Worm (Caenorhabditis elegans): ENCODE measurements around the gene inf-1.

The inf-1 gene

DNA sequence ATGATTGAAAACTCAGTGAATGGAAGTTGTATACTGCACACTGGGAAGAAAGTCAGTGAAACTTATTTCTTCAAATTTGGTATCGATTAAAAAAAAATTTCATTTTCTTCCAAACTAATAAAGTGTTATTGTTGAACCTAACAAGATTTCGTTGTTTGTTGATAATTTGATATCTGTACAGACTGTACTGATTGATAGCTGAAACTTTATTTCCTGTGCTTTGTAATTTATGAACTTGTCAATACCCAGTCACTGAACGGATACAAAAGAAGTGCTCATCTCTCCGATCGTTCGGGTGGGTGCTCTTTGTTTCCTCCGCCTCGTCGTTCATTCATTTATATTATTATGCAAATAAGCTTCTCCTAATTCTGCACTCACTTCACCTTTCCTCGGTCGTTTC is 39.2 kb downstream of the inf-1 start, which contains the start of gene F31E3.12:
Gene F31E3.12, plus strand, starts transcription at position 301 of the 400 bp plus-strand sequence.
- TF ChIP-seq ztf-11 (tag; optimal IDR thresholded peaks at IDR 0.05) (no peak), nhr-76 (tag; optimal IDR thresholded peaks at IDR 0.05) (no peak), flh-1 (GFP tag; optimal IDR thresholded peaks at IDR 0.05) (no peak), mab-5 (tag; optimal IDR thresholded peaks at IDR 0.05) (no peak), sem-2 (GFP tag; optimal IDR thresholded peaks at IDR 0.05) (no peak), elt-3 (tag; optimal IDR thresholded peaks at IDR 0.05) (no peak), unc-120 (tag; optimal IDR thresholded peaks at IDR 0.05; ENCODE audit: poor library complexity, severe bottlenecking) (no peak), blmp-1 (tag; optimal IDR thresholded peaks at IDR 0.05) (no peak), ceh-43 (GFP tag; optimal IDR thresholded peaks at IDR 0.05) (no peak), nhr-237 (tag; optimal IDR thresholded peaks at IDR 0.05) (no peak), hlh-1 (tag; optimal IDR thresholded peaks at IDR 0.05) (no peak), ham-2 (GFP tag; optimal IDR thresholded peaks at IDR 0.05) (no peak), lsy-2 (tag; optimal IDR thresholded peaks at IDR 0.05) (no peak), elt-1 (tag; optimal IDR thresholded peaks at IDR 0.05; ENCODE audit: borderline replicate concordance, insufficient read depth) (no peak), M03D4.4 (tag; optimal IDR thresholded peaks at IDR 0.05) (no peak), pha-4 (tag; optimal IDR thresholded peaks at IDR 0.05) (no peak), drap-1 (GFP tag; optimal IDR thresholded peaks at IDR 0.05) (no peak), unc-62 (GFP tag; optimal IDR thresholded peaks at IDR 0.05) (no peak), lin-32 (GFP tag; optimal IDR thresholded peaks at IDR 0.05) (no peak)

DNA sequence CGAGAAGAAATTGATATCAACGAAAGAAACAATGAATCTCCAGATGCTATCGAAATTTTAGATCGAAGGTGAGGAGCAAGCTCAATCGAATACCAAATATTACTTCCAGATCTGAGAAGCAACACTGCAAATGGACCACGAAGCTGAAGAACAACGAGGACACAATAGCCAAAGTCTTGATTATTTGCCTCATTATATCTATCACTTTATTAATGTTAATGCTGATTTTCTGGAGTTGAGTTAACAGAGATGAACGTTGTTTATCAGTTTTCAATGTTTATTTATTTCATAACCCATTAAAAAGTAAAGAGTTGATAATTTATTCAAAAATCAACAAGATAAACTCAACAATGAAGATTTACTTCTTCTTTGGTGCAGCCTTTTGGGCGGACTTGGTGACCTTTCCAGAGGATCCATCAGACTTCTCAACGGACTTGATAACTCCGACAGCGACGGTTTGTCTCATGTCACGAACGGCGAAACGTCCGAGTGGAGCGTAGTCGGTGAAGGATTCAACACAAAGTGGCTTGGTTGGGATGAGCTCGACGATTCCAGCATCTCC is 39.9 kb downstream of the inf-1 start:
- TF ChIP-seq nhr-28 (tag; optimal IDR thresholded peaks at IDR 0.05) (no peak), sem-2 (GFP tag; optimal IDR thresholded peaks at IDR 0.05) (no peak), mep-1 (tag; optimal IDR thresholded peaks at IDR 0.05) (no peak), hlh-1 (tag; optimal IDR thresholded peaks at IDR 0.05) (no peak), mls-2 (tag; optimal IDR thresholded peaks at IDR 0.05) (no peak), zip-8 (tag; optimal IDR thresholded peaks at IDR 0.05) (no peak)

DNA sequence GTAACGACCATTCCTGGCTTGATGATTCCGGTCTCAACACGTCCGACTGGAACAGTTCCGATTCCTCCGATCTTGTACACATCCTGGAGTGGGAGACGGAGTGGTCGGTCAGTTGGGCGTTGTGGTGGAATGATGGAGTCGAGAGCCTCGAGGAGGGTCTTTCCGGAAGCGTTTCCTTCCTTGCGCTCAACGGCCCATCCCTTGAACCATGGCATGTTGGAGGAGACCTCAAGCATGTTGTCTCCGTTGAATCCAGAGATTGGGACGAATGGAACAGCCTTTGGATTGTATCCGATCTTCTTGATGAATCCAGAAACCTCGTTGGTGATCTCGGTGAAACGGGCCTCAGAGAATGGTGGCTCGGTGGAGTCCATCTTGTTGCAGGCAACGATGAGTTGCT is 40.8 kb downstream of the inf-1 start:
- no peak for TF ChIP-seq mep-1 (tag; optimal IDR thresholded peaks at IDR 0.05)
- no peak for TF ChIP-seq flh-1 (GFP tag; optimal IDR thresholded peaks at IDR 0.05)
- TF ChIP-seq ceh-83 (GFP tag; optimal IDR thresholded peaks at IDR 0.05) = no peak
- TF ChIP-seq lin-13 (tag; optimal IDR thresholded peaks at IDR 0.05) = no peak
- TF ChIP-seq unc-62 (GFP tag; optimal IDR thresholded peaks at IDR 0.05) = no peak
- TF ChIP-seq ztf-11 (tag; optimal IDR thresholded peaks at IDR 0.05) = no peak
- TF ChIP-seq bed-3 (GFP tag; optimal IDR thresholded peaks at IDR 0.05) = no peak
- no peak for TF ChIP-seq sem-2 (GFP tag; optimal IDR thresholded peaks at IDR 0.05)
- TF ChIP-seq unc-120 (tag; optimal IDR thresholded peaks at IDR 0.05; ENCODE audit: poor library complexity, severe bottlenecking) = no peak
- TF ChIP-seq ces-1 (GFP tag; optimal IDR thresholded peaks at IDR 0.05) = no peak
- no peak for TF ChIP-seq ceh-39 (tag; optimal IDR thresholded peaks at IDR 0.05)
- TF ChIP-seq zip-8 (tag; optimal IDR thresholded peaks at IDR 0.05) = no peak
- no peak for TF ChIP-seq nhr-237 (tag; optimal IDR thresholded peaks at IDR 0.05)
- no peak for TF ChIP-seq lin-32 (GFP tag; optimal IDR thresholded peaks at IDR 0.05)
- no peak for TF ChIP-seq nhr-12 (tag; optimal IDR thresholded peaks at IDR 0.05)
- no peak for TF ChIP-seq snpc-4 (tag; optimal IDR thresholded peaks at IDR 0.05)

DNA sequence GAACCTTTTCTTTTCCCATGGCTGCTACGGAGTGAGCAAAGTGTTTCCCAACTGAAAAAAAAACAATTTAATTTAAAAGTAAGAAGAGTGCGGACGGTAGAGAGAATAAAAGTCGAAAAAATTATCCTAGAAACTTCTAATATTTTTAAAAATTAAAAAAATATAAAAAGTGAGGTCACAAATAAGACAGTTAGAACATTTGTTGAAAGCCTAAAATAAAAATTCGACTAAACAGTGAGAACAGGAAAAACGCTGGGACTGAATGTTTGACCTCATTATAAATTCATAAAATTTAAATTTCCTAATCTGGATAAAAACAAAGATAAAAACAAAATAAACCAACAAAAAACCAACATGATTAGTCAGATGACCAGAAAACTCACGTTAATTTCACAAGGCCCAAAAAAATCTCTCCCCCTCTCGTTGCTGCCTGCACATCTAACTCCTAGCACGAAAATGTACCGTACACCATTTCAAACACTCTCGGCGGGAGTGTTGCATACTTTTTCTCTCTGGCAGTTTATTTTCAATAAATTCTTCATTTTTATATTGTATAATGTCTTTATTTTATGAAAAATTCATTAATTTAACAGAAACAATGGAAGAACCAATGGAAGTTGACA is 41.8 kb downstream of the inf-1 start, which contains the start of the genes eef-1A.1 and rfc-4:
Gene eef-1A.1, minus strand, starts transcription at position 51 of the 623 bp plus-strand sequence.
Gene rfc-4, plus strand, starts transcription at position 592 of the 623 bp plus-strand sequence.
- TF ChIP-seq nhr-237 (tag; optimal IDR thresholded peaks at IDR 0.05) (peak; percentile 96), lsy-2 (tag; optimal IDR thresholded peaks at IDR 0.05) (peak; percentile 100), tbx-8 (GFP tag; optimal IDR thresholded peaks at IDR 0.05) (no peak), ceh-43 (GFP tag; optimal IDR thresholded peaks at IDR 0.05) (peak; percentile 39), M03D4.4 (tag; optimal IDR thresholded peaks at IDR 0.05) (peak; percentile 73), mep-1 (tag; optimal IDR thresholded peaks at IDR 0.05) (peak; percentile 97), ztf-11 (tag; optimal IDR thresholded peaks at IDR 0.05) (peak; percentile 79), ham-2 (GFP tag; optimal IDR thresholded peaks at IDR 0.05) (no peak), elt-1 (tag; optimal IDR thresholded peaks at IDR 0.05; ENCODE audit: borderline replicate concordance, insufficient read depth) (no peak), drap-1 (GFP tag; optimal IDR thresholded peaks at IDR 0.05) (peak; percentile 71), zip-8 (tag; optimal IDR thresholded peaks at IDR 0.05) (no peak), nhr-76 (tag; optimal IDR thresholded peaks at IDR 0.05) (no peak), ces-1 (GFP tag; optimal IDR thresholded peaks at IDR 0.05) (peak; percentile 89), sptf-1 (tag; optimal IDR thresholded peaks at IDR 0.05) (peak; percentile 87), lin-32 (GFP tag; optimal IDR thresholded peaks at IDR 0.05) (no peak), cnd-1 (tag; optimal IDR thresholded peaks at IDR 0.05) (peak; percentile 31), nhr-12 (tag; optimal IDR thresholded peaks at IDR 0.05) (no peak), nhr-28 (tag; optimal IDR thresholded peaks at IDR 0.05) (no peak), nhr-2 (tag; optimal IDR thresholded peaks at IDR 0.05) (peak; percentile 80), lin-13 (tag; optimal IDR thresholded peaks at IDR 0.05) (peak; percentile 91), mab-5 (tag; optimal IDR thresholded peaks at IDR 0.05) (peak; percentile 75), snpc-4 (tag; optimal IDR thresholded peaks at IDR 0.05) (no peak), ceh-39 (tag; optimal IDR thresholded peaks at IDR 0.05) (peak; percentile 97), hlh-1 (tag; optimal IDR thresholded peaks at IDR 0.05) (peak; percentile 83), ceh-83 (GFP tag; optimal IDR thresholded peaks at IDR 0.05) (no peak), unc-62 (GFP tag; optimal IDR thresholded peaks at IDR 0.05) (peak; percentile 85), unc-120 (tag; optimal IDR thresholded peaks at IDR 0.05; ENCODE audit: poor library complexity, severe bottlenecking) (peak; percentile 76), pha-4 (tag; optimal IDR thresholded peaks at IDR 0.05) (peak; percentile 97), flh-1 (GFP tag; optimal IDR thresholded peaks at IDR 0.05) (no peak), elt-3 (tag; optimal IDR thresholded peaks at IDR 0.05) (peak; percentile 63), bed-3 (GFP tag; optimal IDR thresholded peaks at IDR 0.05) (peak; percentile 18), mls-2 (tag; optimal IDR thresholded peaks at IDR 0.05) (peak; percentile 58), unc-39 (tag; optimal IDR thresholded peaks at IDR 0.05) (no peak), blmp-1 (tag; optimal IDR thresholded peaks at IDR 0.05) (peak; percentile 19), sem-2 (GFP tag; optimal IDR thresholded peaks at IDR 0.05) (no peak)
